Fruit fly (Drosophila melanogaster) whole organism, pupa: ENCODE data around the gene CG18766.

ENCODE experiments used
- CG10348 ChIP-seq: fragments of 200-800 bp; sonication (Bioruptor generic); IDR thresholded peaks from 2 replicates; pipeline ENCODE4 v1.3.6; 2022; ENCODE audit warnings: missing biosample characterization, missing genetic modification characterization
- CG12605 ChIP-seq: fragments of 200-800 bp; sonication (Bioruptor generic); IDR thresholded peaks from 2 replicates; pipeline ENCODE4 v1.3.6; 2022; ENCODE audit warnings: missing biosample characterization, missing genetic modification characterization
- CG13204 ChIP-seq: fragments of 200-800 bp; sonication (Bioruptor generic); optimal IDR thresholded peaks from 2 replicates; lab custom pipeline; 2018; ENCODE audit warnings: missing biosample characterization, mild to moderate bottlenecking, missing genetic modification characterization, moderate library complexity
- CG14655 ChIP-seq: fragments of 200-800 bp; sonication (Bioruptor generic); optimal IDR thresholded peaks from 3 replicates; lab custom pipeline; 2017; ENCODE audit warnings: mild to moderate bottlenecking, missing biosample characterization, missing genetic modification reagents, missing genetic modification characterization
- CG15710 ChIP-seq: fragments of 200-800 bp; sonication (Bioruptor generic); optimal IDR thresholded peaks from 2 replicates; lab custom pipeline; 2018; ENCODE audit warnings: missing biosample characterization, mild to moderate bottlenecking, missing genetic modification characterization, moderate library complexity
- CG17806 ChIP-seq: fragments of 200-800 bp; sonication (Bioruptor generic); optimal IDR thresholded peaks from 2 replicates; lab custom pipeline; 2018; ENCODE audit warnings: missing biosample characterization, mild to moderate bottlenecking, missing genetic modification characterization, moderate library complexity
- CG32121 ChIP-seq: fragments of 200-800 bp; sonication (Bioruptor generic); IDR thresholded peaks from 2 replicates; pipeline ENCODE4 v1.3.6; 2022; ENCODE audit warnings: missing biosample characterization, missing genetic modification characterization
- CG34367 ChIP-seq: fragments of 200-800 bp; sonication (Bioruptor generic); optimal IDR thresholded peaks from 2 replicates; lab custom pipeline; 2018; ENCODE audit warnings: missing biosample characterization, mild to moderate bottlenecking, missing genetic modification characterization
- CG4496 ChIP-seq: fragments of 200-800 bp; sonication (Bioruptor generic); IDR thresholded peaks from 3 replicates; pipeline ENCODE4 v1.3.6; 2022; ENCODE audit warnings: missing biosample characterization, missing genetic modification characterization
- CG8159 ChIP-seq: fragments of 200-800 bp; sonication (Bioruptor generic); optimal IDR thresholded peaks from 3 replicates; lab custom pipeline; 2018; ENCODE audit warnings: missing biosample characterization, mild to moderate bottlenecking, missing genetic modification characterization, moderate library complexity
- CG8301 ChIP-seq: fragments of 200-800 bp; sonication (Bioruptor generic); optimal IDR thresholded peaks from 2 replicates; lab custom pipeline; 2018; ENCODE audit warnings: missing biosample characterization, mild to moderate bottlenecking, missing genetic modification characterization
- CG9948 ChIP-seq: fragments of 200-800 bp; sonication (Bioruptor generic); optimal IDR thresholded peaks from 2 replicates; lab custom pipeline; 2018; ENCODE audit warnings: missing biosample characterization, mild to moderate bottlenecking, missing genetic modification characterization, moderate library complexity
- D1 ChIP-seq: fragments of 200-800 bp; sonication (Bioruptor generic); optimal IDR thresholded peaks from 2 replicates; lab custom pipeline; 2018; ENCODE audit warnings: missing biosample characterization, mild to moderate bottlenecking, missing genetic modification characterization, moderate library complexity
- EcR ChIP-seq: fragments of 200-800 bp; sonication (Bioruptor generic); optimal IDR thresholded peaks from 3 replicates; lab custom pipeline; 2019; ENCODE audit warnings: missing biosample characterization, missing genetic modification characterization, mild to moderate bottlenecking, moderate library complexity, missing genetic modification reagents
- Ets98B ChIP-seq: fragments of 200-800 bp; sonication (Bioruptor generic); IDR thresholded peaks from 2 replicates; pipeline ENCODE4 v1.3.6; 2022; ENCODE audit warnings: missing biosample characterization, missing genetic modification characterization
- Pif1A ChIP-seq: fragments of 200-800 bp; sonication (Bioruptor generic); optimal IDR thresholded peaks from 3 replicates; lab custom pipeline; 2016; ENCODE audit warnings: missing biosample characterization, missing genetic modification characterization
- Pif1B ChIP-seq: fragments of 200-800 bp; sonication (Bioruptor generic); optimal IDR thresholded peaks from 3 replicates; lab custom pipeline; 2016; ENCODE audit warnings: missing biosample characterization, missing genetic modification characterization
- Snoo ChIP-seq: fragments of 200-800 bp; sonication (Bioruptor generic); optimal IDR thresholded peaks from 3 replicates; lab custom pipeline; 2017; ENCODE audit warnings: missing biosample characterization, mild to moderate bottlenecking, missing genetic modification characterization, inconsistent platforms
- fd96Ca ChIP-seq: fragments of 200-800 bp; sonication (Bioruptor generic); IDR thresholded peaks from 3 replicates; pipeline ENCODE4 v1.3.6; 2022; ENCODE audit warnings: missing biosample characterization, missing genetic modification characterization
- gl ChIP-seq: fragments of 200-800 bp; sonication (Bioruptor generic); optimal IDR thresholded peaks from 2 replicates; lab custom pipeline; 2018; ENCODE audit warnings: missing biosample characterization, mild to moderate bottlenecking, missing genetic modification characterization
- rn ChIP-seq: fragments of 200-800 bp; sonication (Bioruptor generic); IDR thresholded peaks from 2 replicates; pipeline ENCODE4 v1.3.6; 2022; ENCODE audit warnings: missing biosample characterization, missing genetic modification characterization

The CG18766 gene

DNA sequence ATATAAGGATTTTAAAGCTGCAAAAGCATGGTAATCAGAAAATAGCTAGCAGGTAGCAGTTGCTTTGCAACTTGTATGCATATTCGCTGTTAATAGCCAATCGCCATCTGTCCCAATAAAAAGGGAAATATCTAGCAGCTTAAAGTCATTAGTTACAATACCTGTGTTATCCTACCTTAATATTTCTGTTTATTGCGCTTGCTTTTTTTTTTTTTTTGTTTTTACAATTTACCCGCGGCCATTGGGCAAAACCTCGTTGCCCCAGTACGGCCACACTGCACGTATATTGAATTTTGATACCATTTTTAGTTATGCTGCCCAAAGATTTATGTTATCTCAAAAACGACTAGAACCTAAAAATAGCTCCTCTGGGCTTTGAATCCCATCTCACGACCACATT lies 27.2 kb upstream of the CG18766 start:
- TF ChIP-seq CG10348 (no peak), gl (tag; lab: Kevin White, UChicago) (no peak), Ets98B (GFP tag; lab: Robert Waterston, UW) (no peak), CG4496 (peak; percentile 54; the same call in 1 of the 3 replicates)

dm6 chr3R:27270379-27271266 lies 25.6 kb upstream of the CG18766 start:
- no peak for TF ChIP-seq CG34367 (tag; lab: Kevin White, UChicago)
- TF ChIP-seq D1: no peak
- 0 out of 2 replicates have a peak, but pooled peaks have one; percentile 14 for TF ChIP-seq CG12605 (GFP tag; lab: Robert Waterston, UW)
- TF ChIP-seq CG13204: peak; percentile 6
- TF ChIP-seq gl (tag; lab: Kevin White, UChicago): no peak
- peak; percentile 22; the same call in 1 of the 2 replicates for TF ChIP-seq Ets98B (GFP tag; lab: Robert Waterston, UW)
- no peak for TF ChIP-seq Snoo (tag; lab: Kevin White, UChicago)
- no peak for TF ChIP-seq fd96Ca (GFP tag; lab: Robert Waterston, UW)
- TF ChIP-seq CG9948 (tag; lab: Kevin White, UChicago): no peak
- peak; percentile 73 for TF ChIP-seq EcR
- no peak for TF ChIP-seq CG15710 (tag; lab: Kevin White, UChicago)

- TF ChIP-seq CG8301: no peak
- TF ChIP-seq Pif1B (GFP tag; lab: Kevin White, UChicago): no peak
- TF ChIP-seq rn (GFP tag; lab: Robert Waterston, UW): no peak
- no peak for TF ChIP-seq CG14655 (GFP tag; lab: Kevin White, UChicago)
- TF ChIP-seq CG4496: no peak
- TF ChIP-seq CG15710 (tag; lab: Kevin White, UChicago): no peak
- no peak for TF ChIP-seq CG9948 (tag; lab: Kevin White, UChicago)
- TF ChIP-seq D1: no peak
- no peak for TF ChIP-seq fd96Ca (GFP tag; lab: Robert Waterston, UW)
- TF ChIP-seq CG8159 (tag; lab: Kevin White, UChicago): no peak
- no peak for TF ChIP-seq CG17806
- TF ChIP-seq CG32121: no peak
- TF ChIP-seq CG34367 (tag; lab: Kevin White, UChicago): no peak
- no peak for TF ChIP-seq CG12605 (GFP tag; lab: Robert Waterston, UW)
- no peak for TF ChIP-seq gl (tag; lab: Kevin White, UChicago)
Observed at dm6 chr3R:27265330-27265729, 20.3 kb upstream of the CG18766 start, which contains the start of the genes CG14262 and CG14260. Gene CG14262 (minus strand): TSS chr3R:27265430. Gene CG14260 (plus strand): TSS chr3R:27265457.

DNA sequence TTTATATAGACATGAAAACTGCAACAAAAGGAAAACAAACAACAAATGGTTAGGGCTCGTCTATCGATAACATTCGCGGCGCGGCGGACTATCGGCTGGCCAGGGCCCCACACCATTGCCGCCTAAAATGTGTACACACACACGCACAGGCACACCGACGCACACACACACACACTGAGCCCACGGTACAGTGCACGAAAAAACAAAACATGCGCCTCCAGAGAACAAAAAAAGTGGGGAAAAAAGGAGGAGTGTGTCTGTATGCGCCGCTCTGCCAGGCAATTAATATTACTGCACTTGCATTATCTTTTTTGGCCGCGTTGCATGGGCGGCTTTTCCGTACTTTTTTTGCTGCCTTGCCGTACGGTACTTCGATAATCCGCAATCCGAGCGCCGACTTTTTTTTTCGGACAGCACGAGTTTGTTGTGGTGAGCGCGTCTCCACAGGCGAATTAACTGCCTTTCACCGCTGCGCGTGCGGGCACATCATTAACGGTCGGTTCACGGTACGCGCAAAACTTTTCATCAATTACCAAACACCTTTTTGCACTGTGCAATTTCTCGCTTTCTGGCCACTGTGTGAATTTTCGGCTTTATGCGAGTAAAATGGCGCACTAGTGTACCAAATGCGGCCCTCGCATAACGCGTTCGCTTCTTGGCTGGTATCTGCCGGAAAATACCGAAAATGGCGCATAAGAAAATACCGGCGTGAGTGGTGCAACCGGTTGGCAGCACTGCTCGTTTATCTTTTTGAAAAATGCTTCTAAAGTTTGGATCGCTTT lies 18.6 kb upstream of the CG18766 start, which contains the start of gene woc:
Gene woc (minus strand): TSS at position 622 of the 782 bp plus-strand sequence.
- TF ChIP-seq EcR (peak; percentile 2), CG34367 (tag; lab: Kevin White, UChicago) (peak; percentile 71), CG9948 (tag; lab: Kevin White, UChicago) (peak; percentile 75), Snoo (tag; lab: Kevin White, UChicago) (peak; percentile 65), rn (GFP tag; lab: Robert Waterston, UW) (peak; percentile 59), CG17806 (peak; percentile 57), Pif1A (GFP tag; lab: Kevin White, UChicago) (peak; percentile 37), CG4496 (peak; percentile 81), CG8301 (peak; percentile 82), CG15710 (tag; lab: Kevin White, UChicago) (peak; percentile 75), Pif1B (GFP tag; lab: Kevin White, UChicago) (peak; percentile 70), CG13204 (no peak), CG14655 (GFP tag; lab: Kevin White, UChicago) (no peak), CG32121 (peak; percentile 82), Ets98B (GFP tag; lab: Robert Waterston, UW) (peak; percentile 81), D1 (no peak), CG8159 (tag; lab: Kevin White, UChicago) (peak; percentile 39), gl (tag; lab: Kevin White, UChicago) (peak; percentile 87), CG12605 (GFP tag; lab: Robert Waterston, UW) (peak; percentile 68; the same call in 1 of the 2 replicates), fd96Ca (GFP tag; lab: Robert Waterston, UW) (peak; percentile 90), CG10348 (0 out of 2 replicates have a peak, but pooled peaks have one; percentile 59)

dm6 chr3R:27253921-27254376 lies 8.9 kb upstream of the CG18766 start:
- no peak for TF ChIP-seq D1
- TF ChIP-seq CG34367 (tag; lab: Kevin White, UChicago): peak; percentile 19
- peak; percentile 24 for TF ChIP-seq EcR
